Fruit fly (Drosophila melanogaster): Measurements from ENCODE around the gene Cdc5.

- TF ChIP-seq psq (optimal IDR thresholded peaks at IDR 0.05), result no peak
- TF ChIP-seq Dll (optimal IDR thresholded peaks at IDR 0.05), result no peak
- no peak for TF ChIP-seq usp (GFP tag; optimal IDR thresholded peaks at IDR 0.05)
- no peak for TF ChIP-seq CG8478 (optimal IDR thresholded peaks at IDR 0.05)
These were observed 13.4 kb upstream of the Cdc5 start for dm6 chr3L:374582-374981.
